Fruit fly (Drosophila melanogaster) whole organism, prepupa: ENCODE results near the gene Piezo.

ENCODE experiments used
- Eip78C ChIP-seq: fragments of 200-800 bp; sonication (Bioruptor generic); peaks from one replicate; lab custom pipeline; 2016; ENCODE audit warnings: missing biosample characterization, missing genetic modification characterization
- Eip93F ChIP-seq: fragments of 200-800 bp; sonication (Bioruptor generic); optimal IDR thresholded peaks from 2 replicates; lab custom pipeline; 2016; ENCODE audit warnings: missing biosample characterization, mild to moderate bottlenecking, missing genetic modification characterization
- Lpt ChIP-seq: fragments of 200-800 bp; sonication (Bioruptor generic); optimal IDR thresholded peaks from 3 replicates; lab custom pipeline; 2016; ENCODE audit warnings: missing biosample characterization, missing genetic modification characterization
- dsx ChIP-seq: fragments of 200-800 bp; optimal IDR thresholded peaks from 3 replicates; lab custom pipeline; 2019; ENCODE audit warnings: missing biosample characterization, mild to moderate bottlenecking, missing genetic modification characterization, moderate library complexity; ENCODE audit not compliant: poor library complexity, severe bottlenecking
- esn ChIP-seq: fragments of 200-800 bp; sonication (Bioruptor generic); optimal IDR thresholded peaks from 2 replicates; lab custom pipeline; 2016; ENCODE audit warnings: missing biosample characterization, mild to moderate bottlenecking, missing genetic modification characterization, moderate library complexity

- peak; percentile 46 for TF ChIP-seq Eip78C (GFP tag; lab: Kevin White, UChicago)
- no peak for TF ChIP-seq esn (GFP tag; lab: Kevin White, UChicago)
- no peak for TF ChIP-seq Eip93F
- no peak for TF ChIP-seq Lpt (GFP tag; lab: Kevin White, UChicago)
- TF ChIP-seq dsx, result no peak
Observed at dm6 chr2L:8116632-8117193, 46.2 kb upstream of the Piezo start.
